Worm (Caenorhabditis elegans): ENCODE data around the gene ergi-2.

The ergi-2 gene

ce11 chrX:15006847-15007358 is at the start of gene ergi-2:
Gene ergi-2 (minus strand): TSS chrX:15007308.
- no peak for TF ChIP-seq hlh-13 (GFP tag; optimal IDR thresholded peaks at IDR 0.05)
- TF ChIP-seq T23F11.4 (GFP tag; optimal IDR thresholded peaks at IDR 0.05) = no peak
- TF ChIP-seq dve-1 (tag; optimal IDR thresholded peaks at IDR 0.05) = no peak
- TF ChIP-seq unc-42 (tag; optimal IDR thresholded peaks at IDR 0.05) = no peak
- no peak for TF ChIP-seq pha-4 (tag; optimal IDR thresholded peaks at IDR 0.05)
- no peak for TF ChIP-seq sdc-2 (tag; optimal IDR thresholded peaks at IDR 0.05)
- no peak for TF ChIP-seq ceh-24 (tag; optimal IDR thresholded peaks at IDR 0.05)
- TF ChIP-seq ahr-1 (tag; optimal IDR thresholded peaks at IDR 0.05) = no peak
- no peak for TF ChIP-seq sox-2 (GFP tag; IDR thresholded peaks at IDR 0.05)

- TF ChIP-seq sox-4 (tag; optimal IDR thresholded peaks at IDR 0.05) = no peak
- no peak for TF ChIP-seq dmd-4 (tag; optimal IDR thresholded peaks at IDR 0.05; ENCODE audit: borderline replicate concordance)
- TF ChIP-seq ceh-9 (tag; optimal IDR thresholded peaks at IDR 0.05) = no peak
- TF ChIP-seq hlh-13 (GFP tag; optimal IDR thresholded peaks at IDR 0.05) = no peak
- no peak for TF ChIP-seq C08G9.2 (tag; optimal IDR thresholded peaks at IDR 0.05)
- no peak for TF ChIP-seq ceh-2 (tag; optimal IDR thresholded peaks at IDR 0.05)
- TF ChIP-seq C38D4.7 (GFP tag; optimal IDR thresholded peaks at IDR 0.05) = no peak
These were observed 49.6 kb upstream of the ergi-2 start, which contains the start of gene H03G16.5 for ce11 chrX:15056737-15057136. Gene H03G16.5 (minus strand): TSS chrX:15056837.

- TF ChIP-seq pha-4 (tag; optimal IDR thresholded peaks at IDR 0.05) = no peak
- TF ChIP-seq ceh-31 (tag; optimal IDR thresholded peaks at IDR 0.05) = no peak
- no peak for TF ChIP-seq ttx-3 (tag; optimal IDR thresholded peaks at IDR 0.05)
- TF ChIP-seq ceh-45 (GFP tag; IDR thresholded peaks at IDR 0.05) = no peak
- no peak for TF ChIP-seq sox-4 (tag; optimal IDR thresholded peaks at IDR 0.05)
- TF ChIP-seq madf-2 (tag; optimal IDR thresholded peaks at IDR 0.05) = no peak
- TF ChIP-seq F13H6.1 (tag; optimal IDR thresholded peaks at IDR 0.05) = no peak
- no peak for TF ChIP-seq unc-3 (GFP tag; conservative IDR thresholded peaks at IDR 0.05)
- TF ChIP-seq unc-3 (tag; optimal IDR thresholded peaks at IDR 0.05) = no peak
- TF ChIP-seq T23F11.4 (GFP tag; optimal IDR thresholded peaks at IDR 0.05) = no peak
- TF ChIP-seq ceh-34 (tag; optimal IDR thresholded peaks at IDR 0.05) = no peak
- TF ChIP-seq rnt-1 (tag; optimal IDR thresholded peaks at IDR 0.05) = no peak
- no peak for TF ChIP-seq tbx-7 (tag; optimal IDR thresholded peaks at IDR 0.05)
- no peak for TF ChIP-seq sox-2 (GFP tag; IDR thresholded peaks at IDR 0.05)
- TF ChIP-seq pha-2 (tag; optimal IDR thresholded peaks at IDR 0.05) = no peak
- no peak for TF ChIP-seq ceh-6 (GFP tag; optimal IDR thresholded peaks at IDR 0.05)
These were observed 48.8 kb upstream of the ergi-2 start, which contains the start of gene H03G16.7 for ce11 chrX:15055914-15056313. Gene H03G16.7 (minus strand): TSS chrX:15056014.

ce11 chrX:15053223-15053933 is 46.3 kb upstream of the ergi-2 start, which contains the start of gene H03G16.1:
Gene H03G16.1 (plus strand): TSS chrX:15053883.
- TF ChIP-seq pha-2 (tag; optimal IDR thresholded peaks at IDR 0.05) (no peak), pha-4 (tag; optimal IDR thresholded peaks at IDR 0.05) (no peak), ceh-22 (tag; optimal IDR thresholded peaks at IDR 0.05) (no peak), nfya-1 (tag; optimal IDR thresholded peaks at IDR 0.05) (no peak), K09A11.1 (tag; optimal IDR thresholded peaks at IDR 0.05; ENCODE audit: insufficient read depth) (no peak), ceh-30 (tag; optimal IDR thresholded peaks at IDR 0.05) (no peak), zip-5 (tag; optimal IDR thresholded peaks at IDR 0.05) (no peak), unc-42 (tag; optimal IDR thresholded peaks at IDR 0.05) (no peak), ceh-48 (tag; optimal IDR thresholded peaks at IDR 0.05) (no peak), ama-1 (optimal IDR thresholded peaks at IDR 0.05) (no peak), pat-9 (tag; optimal IDR thresholded peaks at IDR 0.05) (no peak), ref-2 (tag; optimal IDR thresholded peaks at IDR 0.05) (no peak), hlh-30 (tag; optimal IDR thresholded peaks at IDR 0.05; ENCODE audit: insufficient read depth) (no peak), npax-4 (tag; optimal IDR thresholded peaks at IDR 0.05) (no peak), tbx-7 (tag; optimal IDR thresholded peaks at IDR 0.05) (no peak), fkh-6 (tag; optimal IDR thresholded peaks at IDR 0.05) (no peak), ets-4 (tag; optimal IDR thresholded peaks at IDR 0.05) (no peak), sox-4 (tag; optimal IDR thresholded peaks at IDR 0.05) (no peak), hlh-8 (tag; optimal IDR thresholded peaks at IDR 0.05) (no peak), Y22D7AL.16 (tag; optimal IDR thresholded peaks at IDR 0.05) (no peak)

Data from whole organism, late embryonic.